Worm (Caenorhabditis elegans): ENCODE measurements around the gene F58B4.5.

- TF ChIP-seq lin-11 (tag; optimal IDR thresholded peaks at IDR 0.05): no peak
- no peak for TF ChIP-seq gmeb-2 (tag; optimal IDR thresholded peaks at IDR 0.05)
- TF ChIP-seq sox-2 (GFP tag; IDR thresholded peaks at IDR 0.05): no peak
- TF ChIP-seq che-1 (tag; optimal IDR thresholded peaks at IDR 0.05): no peak
- TF ChIP-seq unc-55 (GFP tag; optimal IDR thresholded peaks at IDR 0.05): no peak
- no peak for TF ChIP-seq mec-3 (tag; optimal IDR thresholded peaks at IDR 0.05; ENCODE audit: borderline replicate concordance)
- no peak for TF ChIP-seq ceh-14 (tag; optimal IDR thresholded peaks at IDR 0.05)
- no peak for TF ChIP-seq ceh-30 (tag; optimal IDR thresholded peaks at IDR 0.05)
- TF ChIP-seq T23F11.4 (GFP tag; optimal IDR thresholded peaks at IDR 0.05): no peak
- no peak for TF ChIP-seq hlh-15 (tag; optimal IDR thresholded peaks at IDR 0.05)
- no peak for TF ChIP-seq pag-3 (tag; optimal IDR thresholded peaks at IDR 0.05; ENCODE audit: borderline replicate concordance)
- TF ChIP-seq fkh-10 (GFP tag; optimal IDR thresholded peaks at IDR 0.05): no peak
- no peak for TF ChIP-seq ceh-48 (tag; optimal IDR thresholded peaks at IDR 0.05)
These were observed 15.4 kb downstream of the F58B4.5 start, which contains the start of gene F17C11.2 for ce11 chrV:10947930-10948329.

All from whole organism, late embryonic.